Fruit fly (Drosophila melanogaster): ENCODE measurements around the gene Rubicon.

Gene Rubicon

DNA sequence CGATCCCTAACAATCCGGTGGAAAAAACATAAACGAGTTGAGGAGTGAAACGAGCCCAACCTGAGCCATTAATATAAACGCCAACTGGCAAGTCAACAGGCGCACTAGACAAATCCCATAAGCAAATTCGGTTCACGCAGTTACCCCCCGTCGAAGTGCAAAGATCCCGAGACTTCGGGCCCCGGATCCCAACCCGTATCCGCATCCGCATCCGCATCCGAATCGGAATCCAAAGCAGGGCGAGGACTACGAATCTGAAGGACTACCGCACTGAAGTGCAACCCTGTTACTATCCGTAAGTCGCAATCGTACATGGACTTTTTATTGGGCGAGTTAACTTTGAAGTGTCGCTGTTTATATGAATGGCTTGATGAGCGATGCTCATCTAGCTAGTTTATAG lies 48.0 kb downstream of the Rubicon start:
- TF ChIP-seq CG3281 (GFP tag; optimal IDR thresholded peaks at IDR 0.05) (no peak), CG13775 (GFP tag; optimal IDR thresholded peaks at IDR 0.05) (peak; percentile 88), Hey (tag; optimal IDR thresholded peaks at IDR 0.05) (peak; percentile 60), CG17802 (tag; optimal IDR thresholded peaks at IDR 0.05) (no peak), oc (tag; optimal IDR thresholded peaks at IDR 0.05) (peak; percentile 37), CG17829 (tag; optimal IDR thresholded peaks at IDR 0.05) (no peak), pros (GFP tag; optimal IDR thresholded peaks at IDR 0.05) (peak; percentile 52), Asciz (GFP tag; optimal IDR thresholded peaks at IDR 0.05) (no peak)

- TF ChIP-seq GATAe (GFP tag; conservative IDR thresholded peaks at IDR 0.05), result no peak
- TF ChIP-seq Sry-β (GFP tag; optimal IDR thresholded peaks at IDR 0.05), result peak; percentile 87
- no peak for TF ChIP-seq CG2116 (GFP tag; optimal IDR thresholded peaks at IDR 0.05)
- TF ChIP-seq Pdp1 (GFP tag; optimal IDR thresholded peaks at IDR 0.05), result peak in 1 of 2 experiments; percentile 81
- no peak for TF ChIP-seq CG7839 (tag; optimal IDR thresholded peaks at IDR 0.05)
- no peak for TF ChIP-seq pzg (GFP tag; optimal IDR thresholded peaks at IDR 0.05)
- no peak for TF ChIP-seq otp (GFP tag; IDR thresholded peaks at IDR 0.05)
- no peak for TF ChIP-seq BtbVII (GFP tag; optimal IDR thresholded peaks at IDR 0.05)
- peak; percentile 7 for TF ChIP-seq Ets65A (GFP tag)
- no peak for TF ChIP-seq CG2875 (GFP tag; optimal IDR thresholded peaks at IDR 0.05)
- no peak for TF ChIP-seq ro (GFP tag; IDR thresholded peaks at IDR 0.05)
- TF ChIP-seq row (GFP tag; IDR thresholded peaks at IDR 0.05), result peak; percentile 1; the same call in 1 of the 3 replicates
- peak; percentile 44 for TF ChIP-seq Hey (tag; optimal IDR thresholded peaks at IDR 0.05)
- no peak for TF ChIP-seq H2.0 (GFP tag; IDR thresholded peaks at IDR 0.05)
- TF ChIP-seq CG13775 (GFP tag; optimal IDR thresholded peaks at IDR 0.05), result peak; percentile 18
- no peak for TF ChIP-seq Gug (GFP tag; IDR thresholded peaks at IDR 0.05)
- no peak for TF ChIP-seq CG1529 (GFP tag; optimal IDR thresholded peaks at IDR 0.05)
- TF ChIP-seq MESR4 (GFP tag; optimal IDR thresholded peaks at IDR 0.05), result no peak
- no peak for TF ChIP-seq CG1647 (GFP tag; optimal IDR thresholded peaks at IDR 0.05)
- TF ChIP-seq grn (GFP tag; optimal IDR thresholded peaks at IDR 0.05), result peak; percentile 24
- TF ChIP-seq Drgx (GFP tag; IDR thresholded peaks at IDR 0.05), result no peak
- TF ChIP-seq h (optimal IDR thresholded peaks at IDR 0.05), result no peak
- TF ChIP-seq CG30431 (GFP tag; optimal IDR thresholded peaks at IDR 0.05), result no peak
These were observed 48.4 kb downstream of the Rubicon start for dm6 chrX:8725238-8725637.

- TF ChIP-seq tap (tag; optimal IDR thresholded peaks at IDR 0.05) (peak; percentile 58), B-H1 (GFP tag; IDR thresholded peaks at IDR 0.05) (no peak), abd-A (tag; optimal IDR thresholded peaks at IDR 0.05) (peak; percentile 54), Dad (GFP tag; optimal IDR thresholded peaks at IDR 0.05) (no peak), CG9437 (GFP tag; optimal IDR thresholded peaks at IDR 0.05) (no peak), CG12744 (GFP tag; optimal IDR thresholded peaks at IDR 0.05) (no peak), D (optimal IDR thresholded peaks at IDR 0.05) (no peak), D (GFP tag; optimal IDR thresholded peaks at IDR 0.05) (peak; percentile 76), CG14667 (GFP tag; IDR thresholded peaks at IDR 0.05) (no peak), Hey (tag; optimal IDR thresholded peaks at IDR 0.05) (peak; percentile 39), crol (GFP tag; IDR thresholded peaks at IDR 0.05) (peak; percentile 82), mirr (GFP tag; optimal IDR thresholded peaks at IDR 0.05) (peak; percentile 14)
These were observed 50.0 kb downstream of the Rubicon start for dm6 chrX:8726816-8727215.
